Fruit fly (Drosophila melanogaster) whole organism, embryonic: ENCODE results near the gene CG12438.
A peak's percentile ranks its signal among the peaks of the same experiment; 100 is the strongest.

ENCODE experiments used
- ATbp ChIP-seq: fragments of 200-800 bp; sonication (Bioruptor generic); optimal IDR thresholded peaks from 2 replicates; lab custom pipeline; 2017; ENCODE audit warnings: missing biosample characterization, mild to moderate bottlenecking, missing genetic modification characterization, missing genetic modification reagents
- Abd-B ChIP-seq: fragments of 200-800 bp; sonication (Bioruptor generic); optimal IDR thresholded peaks from 2 replicates; lab custom pipeline; 2018; ENCODE audit warnings: missing biosample characterization, mild to moderate bottlenecking, missing genetic modification characterization, moderate library complexity
- Blimp-1 ChIP-seq: fragments of 200-800 bp; sonication (Bioruptor generic); optimal IDR thresholded peaks from 3 replicates; lab custom pipeline; 2018; ENCODE audit warnings: missing biosample characterization, missing genetic modification characterization, mild to moderate bottlenecking, moderate library complexity, missing genetic modification reagents
- CG10267 ChIP-seq: fragments of 200-800 bp; sonication (Bioruptor generic); optimal IDR thresholded peaks from 2 replicates; lab custom pipeline; 2018; ENCODE audit warnings: missing biosample characterization, mild to moderate bottlenecking, missing genetic modification characterization, moderate library complexity
- CG10462 ChIP-seq: fragments of 200-800 bp; sonication (Bioruptor generic); optimal IDR thresholded peaks from 2 replicates; lab custom pipeline; 2016; ENCODE audit warnings: missing biosample characterization, missing genetic modification characterization
- CG11456 ChIP-seq: fragments of 200-800 bp; sonication (Bioruptor generic); IDR thresholded peaks from 3 replicates; pipeline ENCODE4 v1.3.6; 2022; ENCODE audit warnings: missing biosample characterization, missing genetic modification characterization
- CG12104 ChIP-seq: fragments of 200-800 bp; sonication (Bioruptor generic); optimal IDR thresholded peaks from 3 replicates; lab custom pipeline; 2016; ENCODE audit warnings: missing biosample characterization, missing genetic modification characterization
- CG1233 ChIP-seq: fragments of 200-800 bp; sonication (Bioruptor generic); optimal IDR thresholded peaks from 4 replicates; lab custom pipeline; 2018; ENCODE audit warnings: missing biosample characterization, mild to moderate bottlenecking, missing genetic modification characterization
- CG12659 ChIP-seq: fragments of 200-800 bp; sonication (Bioruptor generic); optimal IDR thresholded peaks from 3 replicates; lab custom pipeline; 2017; ENCODE audit warnings: mild to moderate bottlenecking, missing biosample characterization, missing genetic modification reagents, missing genetic modification characterization
- CG14710 ChIP-seq: fragments of 200-800 bp; sonication (Bioruptor generic); optimal IDR thresholded peaks from 3 replicates; lab custom pipeline; 2019; ENCODE audit warnings: missing biosample characterization, mild to moderate bottlenecking, missing genetic modification characterization, moderate library complexity
- CG1529 ChIP-seq: fragments of 200-800 bp; sonication (Bioruptor generic); optimal IDR thresholded peaks from 3 replicates; lab custom pipeline; 2018; ENCODE audit warnings: missing biosample characterization, missing genetic modification characterization
- CG15601 ChIP-seq: fragments of 200-800 bp; sonication (Bioruptor generic); optimal IDR thresholded peaks from 3 replicates; lab custom pipeline; 2019; ENCODE audit warnings: missing biosample characterization, mild to moderate bottlenecking, missing genetic modification characterization, moderate library complexity
- CG1602 ChIP-seq: fragments of 200-800 bp; sonication (Bioruptor generic); optimal IDR thresholded peaks from 3 replicates; lab custom pipeline; 2016; ENCODE audit warnings: missing biosample characterization, missing genetic modification characterization
- CG17829 ChIP-seq: fragments of 200-800 bp; optimal IDR thresholded peaks from 2 replicates; lab custom pipeline; 2019; ENCODE audit warnings: missing biosample characterization, mild to moderate bottlenecking, missing genetic modification characterization, moderate library complexity
- CG18262 ChIP-seq: fragments of 200-800 bp; optimal IDR thresholded peaks from 3 replicates; lab custom pipeline; 2019; ENCODE audit warnings: missing biosample characterization, mild to moderate bottlenecking, missing genetic modification characterization, moderate library complexity
- CG2202 ChIP-seq: fragments of 200-800 bp; sonication (Bioruptor generic); optimal IDR thresholded peaks from 2 replicates; lab custom pipeline; 2018; ENCODE audit warnings: missing biosample characterization, mild to moderate bottlenecking, missing genetic modification characterization
- CG2712 ChIP-seq: fragments of 200-800 bp; optimal IDR thresholded peaks from 3 replicates; lab custom pipeline; 2019; ENCODE audit warnings: missing biosample characterization, mild to moderate bottlenecking, missing genetic modification characterization, moderate library complexity
- CG31441 ChIP-seq: fragments of 200-800 bp; sonication (Bioruptor generic); IDR thresholded peaks from 2 replicates; pipeline ENCODE4 v1.3.6; 2022; ENCODE audit warnings: missing biosample characterization, missing genetic modification characterization
- CG32772 ChIP-seq: fragments of 200-800 bp; sonication (Bioruptor generic); IDR thresholded peaks from 2 replicates; pipeline ENCODE4 v1.3.6; 2022; ENCODE audit warnings: missing biosample characterization, missing genetic modification characterization
- CG33557 ChIP-seq: fragments of 200-800 bp; sonication (Bioruptor generic); optimal IDR thresholded peaks from 2 replicates; lab custom pipeline; 2019; ENCODE audit warnings: missing biosample characterization, mild to moderate bottlenecking, missing genetic modification characterization, moderate library complexity
- CG3407 ChIP-seq: fragments of 200-800 bp; sonication (Bioruptor generic); optimal IDR thresholded peaks from 2 replicates; lab custom pipeline; 2018; ENCODE audit warnings: missing biosample characterization, mild to moderate bottlenecking, missing genetic modification characterization
- CG3838 ChIP-seq: fragments of 200-800 bp; sonication (Bioruptor generic); optimal IDR thresholded peaks from 3 replicates; lab custom pipeline; 2016; ENCODE audit warnings: missing biosample characterization, missing genetic modification characterization
- CG4282 ChIP-seq: fragments of 200-800 bp; sonication (Bioruptor generic); optimal IDR thresholded peaks from 2 replicates; lab custom pipeline; 2016; ENCODE audit warnings: missing biosample characterization, missing genetic modification characterization
- CG4820 ChIP-seq: fragments of 200-800 bp; sonication (Bioruptor generic); optimal IDR thresholded peaks from 3 replicates; lab custom pipeline; 2016; ENCODE audit warnings: missing biosample characterization, missing genetic modification characterization
- CG6854 ChIP-seq: fragments of 200-800 bp; sonication (Bioruptor generic); optimal IDR thresholded peaks from 3 replicates; lab custom pipeline; 2017; ENCODE audit warnings: missing biosample characterization, mild to moderate bottlenecking, missing genetic modification characterization
- CG9215 ChIP-seq: fragments of 200-800 bp; sonication (Bioruptor generic); IDR thresholded peaks from 2 replicates; pipeline ENCODE4 v1.3.6; 2022; ENCODE audit warnings: missing biosample characterization, missing genetic modification characterization
- CTCF ChIP-seq: fragments of 200-800 bp; sonication (Bioruptor generic); optimal IDR thresholded peaks from 2 replicates; lab custom pipeline; 2017; ENCODE audit warnings: missing biosample characterization, mild to moderate bottlenecking, missing genetic modification characterization, moderate library complexity
- D19A ChIP-seq: fragments of 200-800 bp; optimal IDR thresholded peaks from 3 replicates; lab custom pipeline; 2019; ENCODE audit warnings: missing biosample characterization, mild to moderate bottlenecking, missing genetic modification characterization, moderate library complexity
- Dref ChIP-seq: fragments of 200-800 bp; sonication (Bioruptor generic); IDR thresholded peaks from 2 replicates; pipeline ENCODE4 v1.3.6; 2022; ENCODE audit warnings: missing biosample characterization, missing genetic modification characterization
- Ets65A ChIP-seq: fragments of 200-800 bp; sonication (Bioruptor generic); peaks from one replicate; lab custom pipeline; 2016; ENCODE audit warnings: missing biosample characterization, missing genetic modification characterization
- Hr51 ChIP-seq, 2 experiments: fragments of 200-800 bp; sonication (Bioruptor generic); optimal IDR thresholded peaks; 2 replicates in 1 of 2; 3 replicates in 1 of 2; lab custom pipeline; 2016 to 2018; ENCODE audit warnings: missing biosample characterization in 2 of 2, missing genetic modification characterization in 2 of 2, mild to moderate bottlenecking in 1 of 2, moderate library complexity in 1 of 2
- Lim3 ChIP-seq: fragments of 200-800 bp; sonication (Bioruptor generic); IDR thresholded peaks from 2 replicates; pipeline ENCODE4 v1.3.6; 2022; ENCODE audit warnings: missing biosample characterization, missing genetic modification characterization
- Sox100B ChIP-seq: fragments of 200-800 bp; sonication (Bioruptor generic); optimal IDR thresholded peaks from 3 replicates; lab custom pipeline; 2018; ENCODE audit warnings: missing biosample characterization, mild to moderate bottlenecking, missing genetic modification characterization
- Ssrp ChIP-seq: fragments of 200-800 bp; sonication (Bioruptor generic); optimal IDR thresholded peaks from 2 replicates; lab custom pipeline; 2018; ENCODE audit warnings: missing biosample characterization, mild to moderate bottlenecking, missing genetic modification characterization, moderate library complexity
- Stat92E ChIP-seq, 3 experiments: fragments of >200 bp in 2 of 3; fragments of 200-800 bp in 1 of 3; sonication (Bioruptor generic) in 1 of 3; optimal IDR thresholded peaks; 2 replicates each; lab custom pipeline; 2017 to 2019; ENCODE audit warnings: missing biosample characterization in 3 of 3, missing genetic modification characterization in 3 of 3, mild to moderate bottlenecking in 1 of 3, moderate library complexity in 1 of 3
- Xrp1 ChIP-seq: fragments of 200-800 bp; sonication (Bioruptor generic); IDR thresholded peaks from 2 replicates; pipeline ENCODE4 v1.3.6; 2022; ENCODE audit warnings: missing biosample characterization, missing genetic modification characterization
- bigmax ChIP-seq: fragments of 200-800 bp; sonication (Bioruptor generic); optimal IDR thresholded peaks from 2 replicates; lab custom pipeline; 2018; ENCODE audit warnings: missing biosample characterization, mild to moderate bottlenecking, missing genetic modification characterization
- chm ChIP-seq: fragments of 200-800 bp; sonication (Bioruptor generic); IDR thresholded peaks from 2 replicates; pipeline ENCODE4 v1.3.6; 2022; ENCODE audit warnings: missing biosample characterization, missing genetic modification characterization
- corto ChIP-seq: fragments of 200-800 bp; sonication (Bioruptor generic); optimal IDR thresholded peaks from 2 replicates; lab custom pipeline; 2016; ENCODE audit warnings: missing biosample characterization, mild to moderate bottlenecking, missing genetic modification characterization, moderate library complexity
- esg ChIP-seq: fragments of 200-800 bp; sonication (Bioruptor generic); conservative IDR thresholded peaks from 2 replicates; pipeline ENCODE4 v1.3.6; 2022; ENCODE audit warnings: missing biosample characterization, missing genetic modification characterization
- hbn ChIP-seq: fragments of 200-800 bp; sonication (Bioruptor generic); IDR thresholded peaks from 2 replicates; pipeline ENCODE4 v1.3.6; 2022; ENCODE audit warnings: missing biosample characterization, missing genetic modification characterization; ENCODE audit not compliant: partially characterized antibody
- insv ChIP-seq, 2 experiments: fragments of 200-800 bp; sonication (Bioruptor generic); optimal IDR thresholded peaks; 3 replicates each; lab custom pipeline; 2016 to 2018; ENCODE audit warnings: missing biosample characterization in 2 of 2, missing genetic modification characterization in 2 of 2
- lmd ChIP-seq: fragments of 200-800 bp; sonication (Bioruptor generic); IDR thresholded peaks from 2 replicates; pipeline ENCODE4 v1.3.6; 2022; ENCODE audit warnings: missing biosample characterization, missing genetic modification characterization
- nom ChIP-seq: fragments of 200-800 bp; sonication (Bioruptor generic); optimal IDR thresholded peaks from 2 replicates; lab custom pipeline; 2017; ENCODE audit warnings: missing biosample characterization, missing genetic modification characterization, mild to moderate bottlenecking, moderate library complexity, missing genetic modification reagents
- ranshi ChIP-seq: fragments of 200-800 bp; sonication (Bioruptor generic); IDR thresholded peaks from 2 replicates; pipeline ENCODE4 v1.3.6; 2022; ENCODE audit warnings: missing biosample characterization, missing genetic modification characterization
- row ChIP-seq: fragments of 200-800 bp; sonication (Bioruptor generic); IDR thresholded peaks from 3 replicates; pipeline ENCODE4 v1.3.6; 2022; ENCODE audit warnings: missing biosample characterization, missing genetic modification characterization
- sc ChIP-seq, 3 experiments: fragments of >200 bp in 2 of 3; fragments of 200-800 bp in 1 of 3; sonication (Bioruptor generic) in 1 of 3; optimal IDR thresholded peaks; 2 replicates in 2 of 3; 3 replicates in 1 of 3; lab custom pipeline; 2017; ENCODE audit warnings: mild to moderate bottlenecking in 1 of 3, missing biosample characterization in 1 of 3, missing genetic modification characterization in 1 of 3, missing genetic modification reagents in 1 of 3
- tin ChIP-seq: fragments of 200-800 bp; sonication (Bioruptor generic); optimal IDR thresholded peaks from 3 replicates; lab custom pipeline; 2016; ENCODE audit warnings: missing biosample characterization, missing genetic modification characterization
- tna ChIP-seq: fragments of 200-800 bp; sonication (Bioruptor generic); IDR thresholded peaks from 2 replicates; pipeline ENCODE4 v1.3.6; 2022; ENCODE audit warnings: missing biosample characterization, missing genetic modification characterization; ENCODE audit not compliant: partially characterized antibody
- wor ChIP-seq: fragments of 200-800 bp; sonication (Bioruptor generic); IDR thresholded peaks from 2 replicates; pipeline ENCODE4 v1.3.6; 2022; ENCODE audit warnings: missing biosample characterization, missing genetic modification characterization

The CG12438 gene

dm6 chr2L:8746350-8746759 lies 5.7 kb upstream of the CG12438 start (continued):
- TF ChIP-seq CG15601 (peak; percentile 64), CTCF (no peak), ATbp (GFP tag; lab: Kevin White, UChicago) (peak; percentile 28), CG6854 (GFP tag; lab: Kevin White, UChicago) (no peak), wor (GFP tag; lab: Robert Waterston, UW) (0 out of 2 replicates have a peak, but pooled peaks have one; percentile 22), CG1602 (GFP tag; lab: Kevin White, UChicago) (peak; percentile 6), CG9215 (GFP tag; lab: Robert Waterston, UW) (0 out of 2 replicates have a peak, but pooled peaks have one; percentile 6), CG12659 (GFP tag; lab: Kevin White, UChicago) (peak; percentile 5), corto (GFP tag; lab: Kevin White, UChicago) (peak; percentile 39), CG10462 (no peak), hbn (GFP tag; lab: Robert Waterston, UW) (no peak), tin (GFP tag; lab: Kevin White, UChicago) (peak; percentile 54), bigmax (no peak), CG17829 (tag; lab: Kevin White, UChicago) (peak; percentile 34), lmd (GFP tag; lab: Robert Waterston, UW) (peak; percentile 23; the same call in 1 of the 2 replicates), CG4282 (GFP tag; lab: Kevin White, UChicago) (no peak), CG10267 (peak; percentile 51), CG32772 (GFP tag; lab: Robert Waterston, UW) (peak; percentile 51; the same call in 1 of the 2 replicates), CG3407 (GFP tag; lab: Kevin White, UChicago) (peak; percentile 4), CG14710 (peak; percentile 31), Abd-B (GFP tag; lab: Kevin White, UChicago) (peak; percentile 9), sc (optimal IDR thresholded peaks at IDR 0.05; lab: Kevin White, UChicago) (no peak), sc (GFP tag; optimal IDR thresholded peaks at IDR 0.05; lab: Kevin White, UChicago) (peak; percentile 7), nom (GFP tag; lab: Kevin White, UChicago) (no peak), Xrp1 (GFP tag; lab: Robert Waterston, UW) (peak; percentile 70; the same call in 1 of the 2 replicates), ranshi (peak; percentile 49; the same call in 1 of the 2 replicates), CG2202 (peak; percentile 18), CG1233 (GFP tag; lab: Kevin White, UChicago) (no peak), CG31441 (GFP tag; lab: Robert Waterston, UW) (peak; percentile 49), CG3838 (no peak), CG4820 (GFP tag; lab: Kevin White, UChicago) (peak; percentile 50), Stat92E (GFP tag; optimal IDR thresholded peaks at IDR 0.05; lab: Kevin White, UChicago) (peak in 1 of 3 experiments; percentile 25), CG18262 (tag; lab: Kevin White, UChicago) (peak; percentile 61), Dref (no peak), row (GFP tag; lab: Robert Waterston, UW) (peak; percentile 69), CG1529 (GFP tag; lab: Kevin White, UChicago) (peak; percentile 21), CG12104 (GFP tag; lab: Kevin White, UChicago) (peak; percentile 7), CG33557 (GFP tag; lab: Kevin White, UChicago) (peak; percentile 20), Lim3 (no peak), D19A (peak; percentile 57), tna (GFP tag; lab: Robert Waterston, UW) (no peak), Hr51 (GFP tag; optimal IDR thresholded peaks at IDR 0.05; lab: Kevin White, UChicago) (peak in 1 of 2 experiments; percentile 63), chm (GFP tag; lab: Robert Waterston, UW) (no peak), Sox100B (GFP tag; lab: Kevin White, UChicago) (peak; percentile 43), esg (GFP tag; lab: Robert Waterston, UW) (peak; percentile 58), Blimp-1 (GFP tag; lab: Kevin White, UChicago) (peak; percentile 49), Ssrp (tag; lab: Kevin White, UChicago) (peak; percentile 40), CG2712 (tag; lab: Kevin White, UChicago) (peak; percentile 58), Ets65A (GFP tag; lab: Kevin White, UChicago) (no peak), CG11456 (GFP tag; lab: Robert Waterston, UW) (no peak), insv (GFP tag; optimal IDR thresholded peaks at IDR 0.05; lab: Kevin White, UChicago) (no peak)
